Worm (Caenorhabditis elegans) whole organism, late embryonic: ENCODE data around the gene clec-177.

Experiments
- C08G9.2 ChIP-seq: sonication (generic microtip); optimal IDR thresholded peaks from 2 replicates; lab custom pipeline; 2016; ENCODE audit warnings: mild to moderate bottlenecking, missing genetic modification characterization, moderate library complexity, missing compliant biosample characterization
- K02D7.2 ChIP-seq: sonication (generic microtip); optimal IDR thresholded peaks from 2 replicates; lab custom pipeline; 2017; ENCODE audit warnings: mild to moderate bottlenecking, missing genetic modification characterization, missing compliant biosample characterization
- K09A11.1 ChIP-seq: sonication (generic microtip); optimal IDR thresholded peaks from 2 replicates; lab custom pipeline; 2017; ENCODE audit warnings: antibody characterized with exemption, mild to moderate bottlenecking, missing genetic modification characterization, missing compliant biosample characterization; ENCODE audit not compliant: insufficient read depth
- Y22D7AL.16 ChIP-seq: sonication (generic microtip); optimal IDR thresholded peaks from 2 replicates; lab custom pipeline; 2016; ENCODE audit warnings: missing genetic modification characterization, missing compliant biosample characterization
- ceh-14 ChIP-seq: sonication (generic microtip); optimal IDR thresholded peaks from 2 replicates; lab custom pipeline; 2016; ENCODE audit warnings: missing genotype, missing genetic modification characterization, missing compliant biosample characterization
- ceh-18 ChIP-seq: sonication (generic microtip); optimal IDR thresholded peaks from 2 replicates; lab custom pipeline; 2016; ENCODE audit warnings: missing genetic modification characterization, missing compliant biosample characterization
- ceh-2 ChIP-seq: sonication (generic microtip); optimal IDR thresholded peaks from 2 replicates; lab custom pipeline; 2016; ENCODE audit warnings: missing genotype, missing genetic modification characterization, missing compliant biosample characterization
- ceh-22 ChIP-seq: sonication (generic microtip); optimal IDR thresholded peaks from 2 replicates; lab custom pipeline; 2017; ENCODE audit warnings: missing biosample characterization, missing genetic modification characterization
- ceh-6 ChIP-seq: fragments of 200-800 bp; sonication (Bioruptor generic); optimal IDR thresholded peaks from 2 replicates; lab custom pipeline; 2018; ENCODE audit warnings: mild to moderate bottlenecking, missing genetic modification characterization, missing compliant biosample characterization
- dve-1 ChIP-seq: sonication (generic microtip); optimal IDR thresholded peaks from 2 replicates; lab custom pipeline; 2017; ENCODE audit warnings: antibody characterized with exemption, mild to moderate bottlenecking, missing genetic modification characterization, missing compliant biosample characterization
- ets-4 ChIP-seq: sonication (generic microtip); optimal IDR thresholded peaks from 2 replicates; lab custom pipeline; 2016; ENCODE audit warnings: missing genetic modification characterization, missing compliant biosample characterization
- fax-1 ChIP-seq: sonication (generic microtip); optimal IDR thresholded peaks from 2 replicates; lab custom pipeline; 2016; ENCODE audit warnings: missing genotype, missing genetic modification characterization, missing compliant biosample characterization
- fkh-6 ChIP-seq: sonication (generic microtip); optimal IDR thresholded peaks from 2 replicates; lab custom pipeline; 2016; ENCODE audit warnings: missing genetic modification characterization, missing compliant biosample characterization
- gmeb-2 ChIP-seq: sonication (generic microtip); optimal IDR thresholded peaks from 2 replicates; lab custom pipeline; 2016; ENCODE audit warnings: missing genetic modification characterization, inconsistent platforms, missing compliant biosample characterization
- hlh-13 ChIP-seq: fragments of 200-800 bp; sonication (Bioruptor generic); optimal IDR thresholded peaks from 2 replicates; lab custom pipeline; 2018; ENCODE audit warnings: mild to moderate bottlenecking, missing genetic modification characterization, missing compliant biosample characterization
- hlh-30 ChIP-seq: sonication (generic microtip); optimal IDR thresholded peaks from 2 replicates; lab custom pipeline; 2017; ENCODE audit warnings: antibody characterized with exemption, missing genetic modification characterization, missing compliant biosample characterization; ENCODE audit not compliant: insufficient read depth
- hlh-6 ChIP-seq: sonication (generic microtip); optimal IDR thresholded peaks from 2 replicates; lab custom pipeline; 2016; ENCODE audit warnings: missing genotype, missing genetic modification characterization, missing compliant biosample characterization
- lim-6 ChIP-seq: sonication (generic microtip); optimal IDR thresholded peaks from 2 replicates; lab custom pipeline; 2016; ENCODE audit warnings: missing genetic modification characterization, missing compliant biosample characterization
- mec-3 ChIP-seq: sonication (generic microtip); optimal IDR thresholded peaks from 2 replicates; lab custom pipeline; 2016; ENCODE audit warnings: borderline replicate concordance, missing genetic modification characterization, missing compliant biosample characterization
- nhr-232 ChIP-seq: sonication (generic microtip); optimal IDR thresholded peaks from 2 replicates; lab custom pipeline; 2016; ENCODE audit warnings: missing genetic modification characterization, missing compliant biosample characterization
- npax-4 ChIP-seq: sonication (generic microtip); optimal IDR thresholded peaks from 2 replicates; lab custom pipeline; 2016; ENCODE audit warnings: missing genetic modification characterization, missing compliant biosample characterization
- pag-3 ChIP-seq: sonication (generic microtip); optimal IDR thresholded peaks from 2 replicates; lab custom pipeline; 2016; ENCODE audit warnings: missing compliant biosample characterization, missing genetic modification characterization, borderline replicate concordance
- pat-9 ChIP-seq: fragments of 200-800 bp; sonication (Bioruptor generic); optimal IDR thresholded peaks from 2 replicates; lab custom pipeline; 2018; ENCODE audit warnings: mild to moderate bottlenecking, missing genetic modification characterization, moderate library complexity, missing compliant biosample characterization
- pax-1 ChIP-seq: fragments of 150-350 bp; optimal IDR thresholded peaks from 2 replicates; lab custom pipeline; 2014; ENCODE audit warnings: missing biosample characterization, missing genetic modification characterization
- ref-2 ChIP-seq: sonication (generic microtip); optimal IDR thresholded peaks from 2 replicates; lab custom pipeline; 2016; ENCODE audit warnings: missing genetic modification characterization, missing compliant biosample characterization
- rnt-1 ChIP-seq: sonication (generic microtip); optimal IDR thresholded peaks from 2 replicates; lab custom pipeline; 2016; ENCODE audit warnings: missing genetic modification characterization, missing compliant biosample characterization
- sdc-2 ChIP-seq: sonication (generic microtip); optimal IDR thresholded peaks from 2 replicates; lab custom pipeline; 2016; ENCODE audit warnings: missing genotype, missing genetic modification characterization, missing compliant biosample characterization
- sox-2 ChIP-seq: fragments of 200-800 bp; sonication (Bioruptor generic); IDR thresholded peaks from 2 replicates; pipeline ENCODE4 v1.3.6; 2022; ENCODE audit warnings: missing genetic modification reagents, missing genetic modification characterization, missing compliant biosample characterization
- syd-9 ChIP-seq: sonication (generic microtip); optimal IDR thresholded peaks from 2 replicates; lab custom pipeline; 2016; ENCODE audit warnings: mild to moderate bottlenecking, missing genetic modification characterization, moderate library complexity, missing compliant biosample characterization
- unc-3 ChIP-seq, 2 experiments: fragments of 200-800 bp in 1 of 2; sonication (Bioruptor generic) in 1 of 2; sonication (generic microtip) in 1 of 2; conservative IDR thresholded peaks in 1 of 2; optimal IDR thresholded peaks in 1 of 2; 2 replicates each; pipeline versions ENCODE4 v1.3.6 to Lab custom; 2016 to 2022; ENCODE audit warnings: missing compliant biosample characterization in 2 of 2, missing genetic modification characterization in 2 of 2, missing genetic modification reagents in 1 of 2
- unc-42 ChIP-seq: sonication (generic microtip); optimal IDR thresholded peaks from 2 replicates; lab custom pipeline; 2016; ENCODE audit warnings: missing genotype, missing genetic modification characterization, missing compliant biosample characterization
- unc-86 ChIP-seq: sonication (generic microtip); optimal IDR thresholded peaks from 2 replicates; lab custom pipeline; 2016; ENCODE audit warnings: missing genetic modification characterization, missing compliant biosample characterization
- zip-5 ChIP-seq: sonication (generic microtip); optimal IDR thresholded peaks from 2 replicates; lab custom pipeline; 2016; ENCODE audit warnings: missing genetic modification characterization, missing compliant biosample characterization
- ztf-16 ChIP-seq: sonication (generic microtip); optimal IDR thresholded peaks from 2 replicates; lab custom pipeline; 2017; ENCODE audit warnings: missing genetic modification characterization, missing compliant biosample characterization

clec-177 gene

ce11 chrIV:4995842-4996241 lies 9.5 kb downstream of the clec-177 start, which contains the start of gene ssq-2:
TSS of gene ssq-2 (plus strand) at chrIV:4996142.
- no peak for TF ChIP-seq mec-3 (tag; lab: Kevin White, UChicago)
- no peak for TF ChIP-seq C08G9.2
- no peak for TF ChIP-seq ztf-16 (tag; lab: Kevin White, UChicago)
- TF ChIP-seq zip-5, result no peak
- TF ChIP-seq ceh-6, result no peak
- no peak for TF ChIP-seq ceh-22 (tag; lab: Kevin White, UChicago)
- TF ChIP-seq K09A11.1 (tag; lab: Kevin White, UChicago), result no peak
- TF ChIP-seq unc-3 (GFP tag; conservative IDR thresholded peaks at IDR 0.05; lab: Robert Waterston, UW), result no peak
- no peak for TF ChIP-seq unc-3 (tag; optimal IDR thresholded peaks at IDR 0.05; lab: Kevin White, UChicago)
- TF ChIP-seq fkh-6 (tag; lab: Kevin White, UChicago), result no peak
- no peak for TF ChIP-seq pag-3 (tag; lab: Kevin White, UChicago)
- TF ChIP-seq pax-1 (tag; lab: Kevin White, UChicago), result no peak
- TF ChIP-seq ets-4 (tag; lab: Kevin White, UChicago), result no peak
- TF ChIP-seq fax-1 (tag; lab: Kevin White, UChicago), result no peak
- no peak for TF ChIP-seq hlh-30 (tag; lab: Kevin White, UChicago)
- TF ChIP-seq K02D7.2, result no peak
- TF ChIP-seq nhr-232, result no peak
- TF ChIP-seq syd-9 (tag; lab: Kevin White, UChicago), result no peak
- TF ChIP-seq Y22D7AL.16 (tag; lab: Kevin White, UChicago), result no peak
- TF ChIP-seq rnt-1 (tag; lab: Kevin White, UChicago), result no peak

ce11 chrIV:4996956-4997355 lies 10.6 kb downstream of the clec-177 start:
- TF ChIP-seq ceh-6 (no peak), hlh-13 (GFP tag; lab: Kevin White, UChicago) (no peak), ceh-2 (no peak), mec-3 (tag; lab: Kevin White, UChicago) (no peak), ref-2 (peak; percentile 4), pax-1 (tag; lab: Kevin White, UChicago) (no peak), lim-6 (tag; lab: Kevin White, UChicago) (no peak)

- TF ChIP-seq dve-1 (tag; lab: Kevin White, UChicago), result no peak
- TF ChIP-seq pat-9, result no peak
- TF ChIP-seq gmeb-2, result no peak
- no peak for TF ChIP-seq sox-2
- no peak for TF ChIP-seq syd-9 (tag; lab: Kevin White, UChicago)
- TF ChIP-seq npax-4 (tag; lab: Kevin White, UChicago), result no peak
- TF ChIP-seq pag-3 (tag; lab: Kevin White, UChicago), result no peak
- TF ChIP-seq ceh-14, result no peak
Observed at ce11 chrIV:5002448-5002847, 16.1 kb downstream of the clec-177 start, which contains the start of gene pes-1. TSS of gene pes-1 (plus strand) at chrIV:5002748.

ce11 chrIV:5005154-5005553 lies 18.8 kb downstream of the clec-177 start:
- TF ChIP-seq sdc-2 (tag; lab: Kevin White, UChicago), result no peak
- no peak for TF ChIP-seq unc-42
- no peak for TF ChIP-seq npax-4 (tag; lab: Kevin White, UChicago)
- no peak for TF ChIP-seq ceh-18 (tag; lab: Kevin White, UChicago)
- no peak for TF ChIP-seq hlh-30 (tag; lab: Kevin White, UChicago)
- no peak for TF ChIP-seq Y22D7AL.16 (tag; lab: Kevin White, UChicago)
- TF ChIP-seq rnt-1 (tag; lab: Kevin White, UChicago), result no peak
- TF ChIP-seq dve-1 (tag; lab: Kevin White, UChicago), result no peak
- no peak for TF ChIP-seq C08G9.2
- no peak for TF ChIP-seq unc-86 (tag; lab: Kevin White, UChicago)
- TF ChIP-seq pag-3 (tag; lab: Kevin White, UChicago), result no peak
- TF ChIP-seq hlh-6 (tag; lab: Kevin White, UChicago), result no peak
